Worm (Caenorhabditis elegans): Measurements from ENCODE around the gene R09B5.11.

DNA sequence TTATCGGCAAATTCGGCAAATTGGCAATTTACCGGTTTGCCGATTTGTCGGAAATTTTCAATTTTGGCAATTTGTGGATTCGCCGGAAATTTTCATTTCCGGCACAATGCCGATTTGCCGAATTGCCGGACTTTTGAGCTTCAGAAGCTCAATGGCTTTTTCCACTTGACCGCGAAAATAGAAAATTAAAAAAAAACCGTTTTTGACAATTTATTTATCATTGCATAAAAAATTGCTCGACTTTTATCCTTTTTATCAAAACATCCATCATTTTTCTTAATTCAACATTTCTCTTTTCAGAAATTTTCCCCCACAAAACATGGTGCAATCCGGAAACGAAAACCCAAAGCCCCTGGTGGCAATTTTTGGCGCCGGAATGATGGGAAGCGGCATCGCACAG is 21.1 kb downstream of the R09B5.11 start, which contains the start of gene hacd-1:
- TF ChIP-seq tbx-2 (tag; optimal IDR thresholded peaks at IDR 0.05) (no peak), pha-4 (tag; optimal IDR thresholded peaks at IDR 0.05) (no peak), ceh-34 (tag; optimal IDR thresholded peaks at IDR 0.05) (no peak), hlh-8 (tag; optimal IDR thresholded peaks at IDR 0.05) (no peak), ceh-18 (tag; optimal IDR thresholded peaks at IDR 0.05) (no peak), dmd-4 (tag; optimal IDR thresholded peaks at IDR 0.05; ENCODE audit: borderline replicate concordance) (no peak), elt-2 (tag; optimal IDR thresholded peaks at IDR 0.05) (no peak), pqm-1 (tag; optimal IDR thresholded peaks at IDR 0.05) (no peak), odd-2 (tag; optimal IDR thresholded peaks at IDR 0.05) (no peak), sdc-2 (tag; optimal IDR thresholded peaks at IDR 0.05) (no peak), ama-1 (optimal IDR thresholded peaks at IDR 0.05) (no peak)
